Worm (Caenorhabditis elegans) whole organism, L1 larva: ENCODE results near the gene suox-1.

ENCODE experiments used
- C04F5.9 ChIP-seq: sonication (generic microtip); optimal IDR thresholded peaks from 2 replicates; lab custom pipeline; 2016; ENCODE audit warnings: missing genetic modification characterization, missing compliant biosample characterization
- F16B12.6 ChIP-seq: fragments of 150-350 bp; optimal IDR thresholded peaks from 2 replicates; lab custom pipeline; 2014; ENCODE audit warnings: missing biosample characterization, missing genetic modification characterization
- Y116A8C.19 ChIP-seq: sonication (generic microtip); optimal IDR thresholded peaks from 2 replicates; lab custom pipeline; 2016; ENCODE audit warnings: missing compliant biosample characterization, missing genetic modification characterization, borderline replicate concordance
- alr-1 ChIP-seq: fragments of 200-800 bp; sonication (Bioruptor generic); optimal IDR thresholded peaks from 2 replicates; lab custom pipeline; 2018; ENCODE audit warnings: borderline replicate concordance, mild to moderate bottlenecking, missing genetic modification characterization, missing compliant biosample characterization
- aly-2 ChIP-seq: fragments of 150-350 bp; optimal IDR thresholded peaks from 2 replicates; lab custom pipeline; 2014; ENCODE audit warnings: missing biosample characterization, missing genetic modification characterization
- ceh-63 ChIP-seq: fragments of 200-800 bp; sonication (Bioruptor generic); optimal IDR thresholded peaks from 2 replicates; lab custom pipeline; 2018; ENCODE audit warnings: mild to moderate bottlenecking, missing genetic modification characterization, missing compliant biosample characterization
- ceh-8 ChIP-seq: fragments of 200-800 bp; sonication (Bioruptor generic); optimal IDR thresholded peaks from 2 replicates; lab custom pipeline; 2018; ENCODE audit warnings: mild to moderate bottlenecking, missing genetic modification characterization, moderate library complexity, missing compliant biosample characterization
- ceh-82 ChIP-seq, 3 experiments: fragments of 150-350 bp in 1 of 3; sonication (generic microtip) in 2 of 3; optimal IDR thresholded peaks; 2 replicates each; lab custom pipeline; 2014 to 2017; ENCODE audit warnings: missing biosample characterization in 3 of 3, missing genetic modification characterization in 3 of 3
- ceh-88 ChIP-seq: fragments of 200-800 bp; sonication (Bioruptor generic); IDR thresholded peaks from 2 replicates; pipeline ENCODE4 v1.3.6; 2022; ENCODE audit warnings: missing genetic modification characterization, missing compliant biosample characterization
- ceh-90 ChIP-seq: sonication (generic microtip); optimal IDR thresholded peaks from 2 replicates; lab custom pipeline; 2016; ENCODE audit warnings: missing genetic modification characterization, missing compliant biosample characterization
- dpl-1 ChIP-seq, 3 experiments: fragments of 150-350 bp in 2 of 3; sonication (generic microtip) in 1 of 3; optimal IDR thresholded peaks; 2 replicates each; lab custom pipeline; 2014 to 2017; ENCODE audit warnings: missing biosample characterization in 3 of 3, missing genetic modification characterization in 3 of 3, missing genetic modification reagents in 3 of 3
- dsc-1 ChIP-seq: sonication (generic microtip); optimal IDR thresholded peaks from 2 replicates; lab custom pipeline; 2016; ENCODE audit warnings: mild to moderate bottlenecking, missing genetic modification characterization, missing compliant biosample characterization
- efl-1 ChIP-seq, 4 experiments: fragments of 150-350 bp; optimal IDR thresholded peaks in 3 of 4; peaks in 1 of 4; 1 replicate in 1 of 4; 2 replicates in 3 of 4; lab custom pipeline; 2014; ENCODE audit warnings: missing biosample characterization in 2 of 4, missing genetic modification characterization in 2 of 4, missing genetic modification reagents in 2 of 4
- egl-13 ChIP-seq: sonication (generic microtip); optimal IDR thresholded peaks from 2 replicates; lab custom pipeline; 2016; ENCODE audit warnings: missing genotype, missing genetic modification reagents, missing genetic modification characterization, missing compliant biosample characterization
- elt-2 ChIP-seq: sonication (generic microtip); optimal IDR thresholded peaks from 2 replicates; lab custom pipeline; 2016; ENCODE audit warnings: missing genetic modification characterization, mild to moderate bottlenecking, inconsistent platforms, missing compliant biosample characterization, missing genetic modification reagents
- fkh-10 ChIP-seq: sonication (generic microtip); optimal IDR thresholded peaks from 2 replicates; lab custom pipeline; 2017; ENCODE audit warnings: missing biosample characterization, missing genetic modification reagents, missing genetic modification characterization
- fkh-4 ChIP-seq: sonication (generic microtip); optimal IDR thresholded peaks from 2 replicates; lab custom pipeline; 2016; ENCODE audit warnings: missing compliant biosample characterization, missing genetic modification characterization, borderline replicate concordance
- fkh-8 ChIP-seq: sonication (generic microtip); optimal IDR thresholded peaks from 2 replicates; lab custom pipeline; 2016; ENCODE audit warnings: mild to moderate bottlenecking, missing genetic modification characterization, missing compliant biosample characterization
- hlh-4 ChIP-seq: sonication (generic microtip); optimal IDR thresholded peaks from 2 replicates; lab custom pipeline; 2016; ENCODE audit warnings: mild to moderate bottlenecking, missing genetic modification characterization, missing compliant biosample characterization
- hpl-2 ChIP-seq: fragments of 150-350 bp; optimal IDR thresholded peaks from 2 replicates; lab custom pipeline; 2014; ENCODE audit warnings: missing biosample characterization, missing genetic modification reagents, missing genetic modification characterization
- irx-1 ChIP-seq: sonication (generic microtip); optimal IDR thresholded peaks from 2 replicates; lab custom pipeline; 2016; ENCODE audit warnings: missing genetic modification characterization, missing compliant biosample characterization
- isw-1 ChIP-seq: fragments of 200-800 bp; sonication (Bioruptor generic); IDR thresholded peaks from 2 replicates; pipeline ENCODE4 v1.3.6; 2022; ENCODE audit warnings: missing genetic modification characterization, missing compliant biosample characterization
- lin-14 ChIP-seq: fragments of 200-800 bp; sonication (Bioruptor generic); optimal IDR thresholded peaks from 2 replicates; lab custom pipeline; 2018; ENCODE audit warnings: mild to moderate bottlenecking, missing genetic modification characterization, moderate library complexity, missing compliant biosample characterization
- lin-35 ChIP-seq, 2 experiments: fragments of 150-350 bp; optimal IDR thresholded peaks; 2 replicates each; lab custom pipeline; 2014; ENCODE audit warnings: missing biosample characterization in 2 of 2, missing genetic modification characterization in 2 of 2, missing genetic modification reagents in 2 of 2
- lsy-2 ChIP-seq, 2 experiments: fragments of 150-350 bp; optimal IDR thresholded peaks; 2 replicates each; lab custom pipeline; 2014; ENCODE audit warnings: missing biosample characterization in 2 of 2, missing genetic modification characterization in 2 of 2
- mab-9 ChIP-seq: fragments of 200-800 bp; sonication (Bioruptor generic); IDR thresholded peaks from 2 replicates; pipeline ENCODE4 v1.3.6; 2022; ENCODE audit warnings: missing genetic modification reagents, missing genetic modification characterization, missing compliant biosample characterization
- mdl-1 ChIP-seq, 2 experiments: fragments of 150-350 bp; optimal IDR thresholded peaks; 2 replicates each; lab custom pipeline; 2014 to 2017; ENCODE audit warnings: missing biosample characterization in 2 of 2, missing genetic modification characterization in 2 of 2, inconsistent platforms in 1 of 2
- mef-2 ChIP-seq: fragments of 150-350 bp; optimal IDR thresholded peaks from 2 replicates; lab custom pipeline; 2014; ENCODE audit warnings: missing biosample characterization, missing genetic modification characterization
- mep-1 ChIP-seq: fragments of 150-350 bp; optimal IDR thresholded peaks from 2 replicates; lab custom pipeline; 2014; ENCODE audit warnings: missing biosample characterization, missing genetic modification characterization
- nhr-12 ChIP-seq: sonication (generic microtip); optimal IDR thresholded peaks from 2 replicates; lab custom pipeline; 2017; ENCODE audit warnings: missing biosample characterization, missing genetic modification characterization
- nhr-47 ChIP-seq: sonication (generic microtip); optimal IDR thresholded peaks from 2 replicates; lab custom pipeline; 2016; ENCODE audit warnings: mild to moderate bottlenecking, missing genetic modification characterization, moderate library complexity, missing compliant biosample characterization
- nhr-71 ChIP-seq: sonication (generic microtip); optimal IDR thresholded peaks from 2 replicates; lab custom pipeline; 2016; ENCODE audit warnings: mild to moderate bottlenecking, missing genetic modification characterization, moderate library complexity, missing compliant biosample characterization
- nhr-76 ChIP-seq: sonication (generic microtip); optimal IDR thresholded peaks from 2 replicates; lab custom pipeline; 2017; ENCODE audit warnings: missing biosample characterization, missing genetic modification characterization
- nhr-84 ChIP-seq: sonication (generic microtip); optimal IDR thresholded peaks from 2 replicates; lab custom pipeline; 2017; ENCODE audit warnings: missing biosample characterization, missing genetic modification characterization
- nhr-90 ChIP-seq: sonication (generic microtip); optimal IDR thresholded peaks from 2 replicates; lab custom pipeline; 2016; ENCODE audit warnings: mild to moderate bottlenecking, missing genetic modification characterization, missing compliant biosample characterization; ENCODE audit not compliant: poor library complexity
- rnt-1 ChIP-seq: sonication (generic microtip); optimal IDR thresholded peaks from 2 replicates; lab custom pipeline; 2016; ENCODE audit warnings: mild to moderate bottlenecking, missing genetic modification characterization, moderate library complexity, missing compliant biosample characterization
- skn-1 ChIP-seq: fragments of 150-350 bp; optimal IDR thresholded peaks from 2 replicates; lab custom pipeline; 2014; ENCODE audit warnings: missing biosample characterization, missing genetic modification characterization
- snpc-4 ChIP-seq: fragments of 150-350 bp; optimal IDR thresholded peaks from 2 replicates; lab custom pipeline; 2014; ENCODE audit warnings: missing biosample characterization, missing genetic modification characterization
- sox-4 ChIP-seq: sonication (generic microtip); optimal IDR thresholded peaks from 2 replicates; lab custom pipeline; 2016; ENCODE audit warnings: missing genetic modification characterization, missing compliant biosample characterization
- sptf-1 ChIP-seq: fragments of 150-350 bp; optimal IDR thresholded peaks from 2 replicates; lab custom pipeline; 2014; ENCODE audit warnings: missing biosample characterization, missing genetic modification characterization
- swsn-7 ChIP-seq: sonication (generic microtip); optimal IDR thresholded peaks from 2 replicates; lab custom pipeline; 2016; ENCODE audit warnings: missing genetic modification characterization, missing compliant biosample characterization
- unc-130 ChIP-seq: fragments of 150-350 bp; optimal IDR thresholded peaks from 2 replicates; lab custom pipeline; 2017; ENCODE audit warnings: missing biosample characterization, missing genetic modification characterization, inconsistent platforms
- unc-86 ChIP-seq: sonication (generic microtip); optimal IDR thresholded peaks from 2 replicates; lab custom pipeline; 2016; ENCODE audit warnings: missing genetic modification characterization, missing compliant biosample characterization
- unc-98 ChIP-seq: fragments of 200-800 bp; sonication (Bioruptor generic); IDR thresholded peaks from 2 replicates; pipeline ENCODE4 v1.3.6; 2022; ENCODE audit warnings: missing genetic modification characterization, missing compliant biosample characterization
- vab-15 ChIP-seq: sonication (generic microtip); optimal IDR thresholded peaks from 2 replicates; lab custom pipeline; 2017; ENCODE audit warnings: missing genotype, mild to moderate bottlenecking, missing genetic modification characterization, missing compliant biosample characterization
- xbp-1 ChIP-seq: sonication (generic microtip); optimal IDR thresholded peaks from 2 replicates; lab custom pipeline; 2016; ENCODE audit warnings: missing genetic modification characterization, missing compliant biosample characterization
- zip-4 ChIP-seq: fragments of 200-800 bp; sonication (Bioruptor generic); optimal IDR thresholded peaks from 2 replicates; lab custom pipeline; 2018; ENCODE audit warnings: mild to moderate bottlenecking, missing genetic modification characterization, moderate library complexity, missing compliant biosample characterization

Gene suox-1

DNA sequence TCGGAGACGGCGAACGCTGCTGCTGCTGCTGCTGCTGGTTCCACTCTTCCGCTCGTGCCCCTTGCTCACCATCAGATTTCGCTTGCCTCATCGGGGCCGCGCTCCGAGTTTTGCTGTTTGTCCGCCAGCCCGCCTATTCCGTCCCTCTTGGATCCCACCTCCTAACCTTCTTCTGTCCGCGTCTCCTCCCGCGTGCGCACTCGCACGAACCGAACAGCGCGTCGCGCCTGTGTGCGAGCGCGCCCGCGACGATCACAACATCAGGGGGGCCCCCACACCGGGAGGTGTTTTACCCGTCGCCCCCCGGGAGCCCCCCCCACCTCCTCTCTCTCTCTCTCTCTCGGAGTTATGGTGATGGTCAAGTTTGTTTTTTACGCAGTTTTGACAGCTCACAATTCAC, 18.4 kb downstream of the suox-1 start:
- TF ChIP-seq lin-14 (GFP tag; lab: Kevin White, UChicago) (no peak), sptf-1 (tag; lab: Kevin White, UChicago) (no peak), sox-4 (tag; lab: Kevin White, UChicago) (no peak), ceh-8 (GFP tag; lab: Kevin White, UChicago) (peak; percentile 63), dpl-1 (GFP tag; optimal IDR thresholded peaks at IDR 0.05; lab: Kevin White, UChicago) (no peak)

DNA sequence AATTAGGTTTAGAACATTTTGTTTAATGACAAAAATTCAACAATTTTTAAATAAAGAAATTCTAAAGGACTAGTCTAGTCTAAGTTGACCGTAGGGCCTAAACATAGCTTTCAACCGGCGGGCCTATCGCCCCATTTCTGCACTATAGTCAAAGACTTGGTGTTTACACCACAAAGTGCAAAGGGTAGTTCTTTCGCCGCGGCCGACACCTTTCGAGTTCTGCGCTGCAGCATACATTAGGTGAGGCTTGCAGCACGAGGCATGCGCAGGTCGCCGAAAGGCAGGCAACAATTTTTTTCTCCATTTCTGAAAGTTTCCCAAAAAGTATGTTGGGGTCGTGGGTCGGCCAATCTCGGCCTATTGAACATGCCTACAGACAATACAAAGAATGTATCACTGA, 31.1 kb downstream of the suox-1 start:
- TF ChIP-seq mdl-1 (tag; optimal IDR thresholded peaks at IDR 0.05; lab: Kevin White, UChicago) (no peak), fkh-4 (no peak), nhr-76 (tag; lab: Kevin White, UChicago) (no peak), unc-130 (tag; lab: Kevin White, UChicago) (no peak), nhr-90 (tag; lab: Kevin White, UChicago) (no peak), ceh-82 (tag; optimal IDR thresholded peaks at IDR 0.05; lab: Kevin White, UChicago) (no peak), nhr-84 (tag; lab: Kevin White, UChicago) (no peak), dsc-1 (tag; lab: Kevin White, UChicago) (no peak), lsy-2 (tag; optimal IDR thresholded peaks at IDR 0.05; lab: Kevin White, UChicago) (no peak), hlh-4 (tag; lab: Kevin White, UChicago) (no peak), unc-86 (no peak), mef-2 (tag; lab: Kevin White, UChicago) (no peak), fkh-10 (no peak), egl-13 (tag; lab: Kevin White, UChicago) (no peak), F16B12.6 (tag; lab: Kevin White, UChicago) (no peak), elt-2 (no peak), alr-1 (tag; lab: Kevin White, UChicago) (no peak), vab-15 (no peak), efl-1 (optimal IDR thresholded peaks at IDR 0.05; lab: Kevin White, UChicago) (no peak), efl-1 (GFP tag; optimal IDR thresholded peaks at IDR 0.05 in 1 of 2; lab: Kevin White, UChicago) (no peak)
- TF ChIP-seq, all 84 proteins: peak for 0

DNA sequence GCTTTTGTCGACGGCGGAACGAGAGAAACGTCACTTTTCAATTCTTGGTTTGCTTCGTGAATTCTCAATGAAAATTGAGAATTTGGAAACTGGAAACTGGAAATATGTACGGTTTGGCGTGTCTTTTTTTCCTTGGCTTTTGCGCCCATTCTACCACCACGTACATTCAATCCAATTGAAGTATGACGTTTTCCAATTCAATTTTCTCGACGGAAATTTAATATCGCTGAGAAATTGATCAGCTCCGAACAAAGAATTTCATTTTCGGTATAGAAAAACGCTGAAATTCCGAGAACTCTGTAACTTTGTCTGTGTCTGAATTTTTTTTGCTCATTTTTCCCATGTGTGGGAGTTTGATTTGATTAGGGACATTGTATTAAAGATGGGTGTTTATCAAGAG, 35.9 kb downstream of the suox-1 start:
- TF ChIP-seq ceh-63 (GFP tag; lab: Kevin White, UChicago): no peak
- TF ChIP-seq nhr-76 (tag; lab: Kevin White, UChicago): no peak
- no peak for TF ChIP-seq sptf-1 (tag; lab: Kevin White, UChicago)
- no peak for TF ChIP-seq mdl-1 (tag; optimal IDR thresholded peaks at IDR 0.05; lab: Kevin White, UChicago)
- TF ChIP-seq vab-15: no peak
- no peak for TF ChIP-seq mef-2 (tag; lab: Kevin White, UChicago)
- TF ChIP-seq lin-35 (GFP tag; optimal IDR thresholded peaks at IDR 0.05; lab: Kevin White, UChicago): no peak
- peak; percentile 61 for TF ChIP-seq fkh-8 (tag; lab: Kevin White, UChicago)
- TF ChIP-seq lin-14 (GFP tag; lab: Kevin White, UChicago): peak; percentile 53
- TF ChIP-seq elt-2: no peak
- TF ChIP-seq ceh-82 (tag; optimal IDR thresholded peaks at IDR 0.05; lab: Kevin White, UChicago): no peak
- TF ChIP-seq ceh-90 (tag; lab: Kevin White, UChicago): no peak
- no peak for TF ChIP-seq irx-1 (tag; lab: Kevin White, UChicago)
- no peak for TF ChIP-seq isw-1 (GFP tag; lab: Robert Waterston, UW)
- no peak for TF ChIP-seq efl-1 (optimal IDR thresholded peaks at IDR 0.05; lab: Kevin White, UChicago)
- peak in 1 of 2 experiments; percentile 16 for TF ChIP-seq efl-1 (GFP tag; optimal IDR thresholded peaks at IDR 0.05 in 1 of 2; lab: Kevin White, UChicago)
- peak; percentile 52 for TF ChIP-seq nhr-71
- TF ChIP-seq hpl-2: no peak
- no peak for TF ChIP-seq xbp-1
- no peak for TF ChIP-seq swsn-7 (tag; lab: Kevin White, UChicago)
- TF ChIP-seq zip-4: no peak
- TF ChIP-seq ceh-88 (GFP tag; lab: Robert Waterston, UW): no peak
- no peak for TF ChIP-seq skn-1
- TF ChIP-seq Y116A8C.19: no peak
- no peak for TF ChIP-seq mab-9
- no peak for TF ChIP-seq aly-2 (tag; lab: Kevin White, UChicago)
- no peak for TF ChIP-seq unc-98 (GFP tag; lab: Robert Waterston, UW)
- peak; percentile 17 for TF ChIP-seq nhr-47 (tag; lab: Kevin White, UChicago)
- TF ChIP-seq snpc-4: no peak
- TF ChIP-seq rnt-1 (tag; lab: Kevin White, UChicago): no peak
- no peak for TF ChIP-seq C04F5.9 (tag; lab: Kevin White, UChicago)
- TF ChIP-seq mep-1 (tag; lab: Kevin White, UChicago): no peak
- no peak for TF ChIP-seq unc-86
- no peak for TF ChIP-seq dpl-1 (GFP tag; optimal IDR thresholded peaks at IDR 0.05; lab: Kevin White, UChicago)
- TF ChIP-seq unc-130 (tag; lab: Kevin White, UChicago): no peak
- no peak for TF ChIP-seq nhr-12
